Worm (Caenorhabditis elegans): ENCODE measurements around the gene str-99.

- TF ChIP-seq unc-62 (GFP tag; optimal IDR thresholded peaks at IDR 0.05) (no peak), lin-39 (tag; optimal IDR thresholded peaks at IDR 0.05) (no peak), nhr-84 (tag; optimal IDR thresholded peaks at IDR 0.05) (no peak)
Observed at ce11 chrV:16141071-16141470, 17.2 kb downstream of the str-99 start, which contains the start of gene clc-32.

Measured in whole organism, L1 larva.